Worm (Caenorhabditis elegans) whole organism, L3 larva: ENCODE results near the gene dsc-1.

Experiments used
- R02D3.7 ChIP-seq: fragments of 150-350 bp; optimal IDR thresholded peaks from 2 replicates; lab custom pipeline; 2014; ENCODE audit warnings: missing biosample characterization, missing genetic modification characterization
- ceh-28 ChIP-seq: fragments of 150-350 bp; optimal IDR thresholded peaks from 2 replicates; lab custom pipeline; 2014; ENCODE audit warnings: missing biosample characterization, missing genetic modification reagents, missing genetic modification characterization
- fkh-10 ChIP-seq: sonication (generic microtip); optimal IDR thresholded peaks from 2 replicates; lab custom pipeline; 2017; ENCODE audit warnings: missing biosample characterization, missing genetic modification reagents, missing genetic modification characterization
- nhr-12 ChIP-seq: fragments of 150-350 bp; optimal IDR thresholded peaks from 2 replicates; lab custom pipeline; 2014; ENCODE audit warnings: missing biosample characterization, missing genetic modification characterization
- nhr-23 ChIP-seq: fragments of 150-350 bp; optimal IDR thresholded peaks from 2 replicates; lab custom pipeline; 2014; ENCODE audit warnings: missing biosample characterization, missing genetic modification reagents, missing genetic modification characterization
- nhr-237 ChIP-seq: fragments of 150-350 bp; optimal IDR thresholded peaks from 2 replicates; lab custom pipeline; 2014; ENCODE audit warnings: missing biosample characterization, missing genetic modification characterization
- nhr-76 ChIP-seq: fragments of 150-350 bp; sonication (generic microtip); optimal IDR thresholded peaks from 5 replicates; lab custom pipeline; 2014; ENCODE audit warnings: missing biosample characterization, missing genetic modification characterization
- nhr-77 ChIP-seq: fragments of 150-350 bp; optimal IDR thresholded peaks from 2 replicates; lab custom pipeline; 2014; ENCODE audit warnings: missing biosample characterization, missing genetic modification characterization
- skn-1 ChIP-seq: fragments of 150-350 bp; optimal IDR thresholded peaks from 2 replicates; lab custom pipeline; 2014; ENCODE audit warnings: missing biosample characterization, missing genetic modification characterization
- snpc-4 ChIP-seq: fragments of 150-350 bp; optimal IDR thresholded peaks from 2 replicates; lab custom pipeline; 2014; ENCODE audit warnings: missing biosample characterization, missing genetic modification characterization
- unc-62 ChIP-seq: fragments of 150-350 bp; sonication (generic microtip); optimal IDR thresholded peaks from 4 replicates; lab custom pipeline; 2014; ENCODE audit warnings: missing biosample characterization, missing genetic modification reagents, missing genetic modification characterization

ce11 chrX:15072877-15073276 is 38.2 kb upstream of the dsc-1 start:
- peak; percentile 65 for TF ChIP-seq nhr-23 (tag; lab: Kevin White, UChicago)
- TF ChIP-seq nhr-12 (tag; lab: Kevin White, UChicago) = no peak
- TF ChIP-seq snpc-4 (tag; lab: Kevin White, UChicago) = no peak
- no peak for TF ChIP-seq skn-1 (tag; lab: Kevin White, UChicago)
- no peak for TF ChIP-seq nhr-76 (tag; lab: Kevin White, UChicago)
- TF ChIP-seq nhr-77 = no peak
- no peak for TF ChIP-seq R02D3.7
- TF ChIP-seq ceh-28 = peak; percentile 69
- TF ChIP-seq fkh-10 = no peak
- no peak for TF ChIP-seq unc-62 (GFP tag; lab: Kevin White, UChicago)
- no peak for TF ChIP-seq nhr-237 (tag; lab: Kevin White, UChicago)
